Fruit fly (Drosophila melanogaster) whole organism, embryonic: ENCODE results near the gene CG12016.

Experiments used
- Asciz ChIP-seq: fragments of 200-800 bp; sonication (Bioruptor generic); optimal IDR thresholded peaks from 2 replicates; lab custom pipeline; 2017; ENCODE audit warnings: missing biosample characterization, mild to moderate bottlenecking, missing genetic modification characterization, missing genetic modification reagents
- BtbVII ChIP-seq: fragments of 200-800 bp; sonication (Bioruptor generic); optimal IDR thresholded peaks from 3 replicates; lab custom pipeline; 2017; ENCODE audit warnings: missing biosample characterization, mild to moderate bottlenecking, missing genetic modification characterization
- CG10321 ChIP-seq: fragments of 200-800 bp; sonication (Bioruptor generic); IDR thresholded peaks from 2 replicates; pipeline ENCODE4 v1.3.6; 2022; ENCODE audit warnings: missing biosample characterization, missing genetic modification characterization
- CG11696 ChIP-seq: fragments of 200-800 bp; sonication (Bioruptor generic); IDR thresholded peaks from 2 replicates; pipeline ENCODE4 v1.3.6; 2022; ENCODE audit warnings: missing biosample characterization, missing genetic modification characterization
- CG12219 ChIP-seq: fragments of 200-800 bp; sonication (Bioruptor generic); optimal IDR thresholded peaks from 3 replicates; lab custom pipeline; 2018; ENCODE audit warnings: missing biosample characterization, mild to moderate bottlenecking, missing genetic modification characterization
- CG14710 ChIP-seq: fragments of 200-800 bp; sonication (Bioruptor generic); optimal IDR thresholded peaks from 3 replicates; lab custom pipeline; 2019; ENCODE audit warnings: missing biosample characterization, mild to moderate bottlenecking, missing genetic modification characterization, moderate library complexity
- CG14860 ChIP-seq: fragments of 200-800 bp; sonication (Bioruptor generic); IDR thresholded peaks from 3 replicates; pipeline ENCODE4 v1.3.6; 2022; ENCODE audit warnings: missing biosample characterization, missing genetic modification characterization; ENCODE audit not compliant: partially characterized antibody
- CG18011 ChIP-seq: fragments of 200-800 bp; sonication (Bioruptor generic); optimal IDR thresholded peaks from 2 replicates; lab custom pipeline; 2017; ENCODE audit warnings: missing biosample characterization, missing genetic modification characterization, mild to moderate bottlenecking, moderate library complexity, missing genotype
- CG30431 ChIP-seq: fragments of 200-800 bp; sonication (Bioruptor generic); optimal IDR thresholded peaks from 2 replicates; lab custom pipeline; 2017; ENCODE audit warnings: missing biosample characterization, missing genetic modification characterization
- CG3065 ChIP-seq: fragments of 200-800 bp; sonication (Bioruptor generic); optimal IDR thresholded peaks from 2 replicates; lab custom pipeline; 2016; ENCODE audit warnings: missing biosample characterization, missing genetic modification characterization
- CG32772 ChIP-seq: fragments of 200-800 bp; sonication (Bioruptor generic); IDR thresholded peaks from 2 replicates; pipeline ENCODE4 v1.3.6; 2022; ENCODE audit warnings: missing biosample characterization, missing genetic modification characterization
- CG4820 ChIP-seq: fragments of 200-800 bp; sonication (Bioruptor generic); optimal IDR thresholded peaks from 3 replicates; lab custom pipeline; 2016; ENCODE audit warnings: missing biosample characterization, missing genetic modification characterization
- CG6854 ChIP-seq: fragments of 200-800 bp; sonication (Bioruptor generic); optimal IDR thresholded peaks from 3 replicates; lab custom pipeline; 2017; ENCODE audit warnings: missing biosample characterization, mild to moderate bottlenecking, missing genetic modification characterization
- CG7839 ChIP-seq: fragments of 200-800 bp; sonication (Bioruptor generic); optimal IDR thresholded peaks from 3 replicates; lab custom pipeline; 2018; ENCODE audit warnings: missing biosample characterization, mild to moderate bottlenecking, missing genetic modification characterization, moderate library complexity
- CG8290 ChIP-seq, 3 experiments: fragments of 200-800 bp; sonication (Bioruptor generic); optimal IDR thresholded peaks; 2 replicates each; lab custom pipeline; 2016 to 2019; ENCODE audit warnings: missing biosample characterization in 3 of 3, missing genetic modification characterization in 3 of 3, mild to moderate bottlenecking in 2 of 3, moderate library complexity in 1 of 3
- CG9876 ChIP-seq: fragments of 200-800 bp; sonication (Bioruptor generic); optimal IDR thresholded peaks from 2 replicates; lab custom pipeline; 2016; ENCODE audit warnings: missing biosample characterization, missing genetic modification characterization
- D19A ChIP-seq: fragments of 200-800 bp; optimal IDR thresholded peaks from 3 replicates; lab custom pipeline; 2019; ENCODE audit warnings: missing biosample characterization, mild to moderate bottlenecking, missing genetic modification characterization, moderate library complexity
- Deaf1 ChIP-seq: fragments of 200-800 bp; optimal IDR thresholded peaks from 3 replicates; lab custom pipeline; 2019; ENCODE audit warnings: missing biosample characterization, mild to moderate bottlenecking, missing genetic modification characterization, moderate library complexity
- Dll ChIP-seq: fragments of 200-800 bp; sonication (Bioruptor generic); IDR thresholded peaks from 4 replicates; pipeline ENCODE4 v1.3.6; 2022; ENCODE audit warnings: missing biosample characterization, missing genetic modification characterization; ENCODE audit not compliant: partially characterized antibody
- Doc2 ChIP-seq: fragments of 200-800 bp; sonication (Bioruptor generic); IDR thresholded peaks from 2 replicates; pipeline ENCODE4 v1.3.6; 2022; ENCODE audit warnings: missing biosample characterization, missing genetic modification characterization
- Elba2 ChIP-seq: fragments of 200-800 bp; sonication (Bioruptor generic); optimal IDR thresholded peaks from 3 replicates; lab custom pipeline; 2016; ENCODE audit warnings: missing biosample characterization, missing genetic modification characterization
- Gug ChIP-seq: fragments of 200-800 bp; sonication (Bioruptor generic); IDR thresholded peaks from 4 replicates; pipeline ENCODE4 v1.3.6; 2022; ENCODE audit warnings: missing biosample characterization, missing genetic modification characterization
- H15 ChIP-seq: fragments of 200-800 bp; sonication (Bioruptor generic); IDR thresholded peaks from 3 replicates; pipeline ENCODE4 v1.3.6; 2022; ENCODE audit warnings: missing biosample characterization, missing genetic modification characterization
- HmgZ ChIP-seq: fragments of 200-800 bp; sonication (Bioruptor generic); optimal IDR thresholded peaks from 2 replicates; lab custom pipeline; 2018; ENCODE audit warnings: missing biosample characterization, mild to moderate bottlenecking, missing genetic modification characterization
- Hmr ChIP-seq: fragments of 200-800 bp; sonication (Bioruptor generic); optimal IDR thresholded peaks from 3 replicates; lab custom pipeline; 2017; ENCODE audit warnings: mild to moderate bottlenecking, missing biosample characterization, missing genetic modification reagents, missing genetic modification characterization
- MESR4 ChIP-seq: fragments of 200-800 bp; sonication (Bioruptor generic); optimal IDR thresholded peaks from 2 replicates; lab custom pipeline; 2018; ENCODE audit warnings: missing biosample characterization, mild to moderate bottlenecking, missing genetic modification characterization, moderate library complexity
- Mes4 ChIP-seq: fragments of 200-800 bp; sonication (Bioruptor generic); optimal IDR thresholded peaks from 2 replicates; lab custom pipeline; 2016; ENCODE audit warnings: missing biosample characterization, missing genetic modification characterization
- Ptx1 ChIP-seq: fragments of 200-800 bp; sonication (Bioruptor generic); IDR thresholded peaks from 2 replicates; pipeline ENCODE4 v1.3.6; 2022; ENCODE audit warnings: missing biosample characterization, missing genetic modification characterization
- Vsx1 ChIP-seq: fragments of 200-800 bp; sonication (Bioruptor generic); optimal IDR thresholded peaks from 2 replicates; lab custom pipeline; 2017; ENCODE audit warnings: missing biosample characterization, mild to moderate bottlenecking, missing genetic modification characterization, missing genetic modification reagents
- ac ChIP-seq: fragments of 200-800 bp; sonication (Bioruptor generic); optimal IDR thresholded peaks from 3 replicates; lab custom pipeline; 2017; ENCODE audit warnings: missing biosample characterization, mild to moderate bottlenecking, missing genetic modification characterization
- bcd ChIP-seq: fragments of 200-800 bp; sonication (Bioruptor generic); optimal IDR thresholded peaks from 2 replicates; lab custom pipeline; 2017; ENCODE audit warnings: missing biosample characterization, mild to moderate bottlenecking, missing genetic modification characterization
- bsh ChIP-seq, 2 experiments: fragments of 200-800 bp; sonication (Bioruptor generic); optimal IDR thresholded peaks; 2 replicates each; lab custom pipeline; 2017 to 2018; ENCODE audit warnings: mild to moderate bottlenecking in 2 of 2, missing biosample characterization in 2 of 2, missing genetic modification characterization in 2 of 2, moderate library complexity in 1 of 2
- btn ChIP-seq: fragments of 200-800 bp; sonication (Bioruptor generic); optimal IDR thresholded peaks from 2 replicates; lab custom pipeline; 2016; ENCODE audit warnings: missing biosample characterization, missing genetic modification characterization
- cad ChIP-seq: fragments of >200 bp; optimal IDR thresholded peaks from 2 replicates; lab custom pipeline; 2017; ENCODE audit warnings: missing biosample characterization, missing genetic modification characterization
- chif ChIP-seq, 2 experiments: fragments of 200-800 bp; sonication (Bioruptor generic); optimal IDR thresholded peaks; 3 replicates each; lab custom pipeline; 2016; ENCODE audit warnings: missing biosample characterization in 2 of 2, missing genetic modification characterization in 2 of 2
- chm ChIP-seq: fragments of 200-800 bp; sonication (Bioruptor generic); IDR thresholded peaks from 2 replicates; pipeline ENCODE4 v1.3.6; 2022; ENCODE audit warnings: missing biosample characterization, missing genetic modification characterization
- corto ChIP-seq: fragments of 200-800 bp; sonication (Bioruptor generic); optimal IDR thresholded peaks from 2 replicates; lab custom pipeline; 2016; ENCODE audit warnings: missing biosample characterization, mild to moderate bottlenecking, missing genetic modification characterization, moderate library complexity
- ewg ChIP-seq: fragments of 200-800 bp; sonication (Bioruptor generic); optimal IDR thresholded peaks from 3 replicates; lab custom pipeline; 2017; ENCODE audit warnings: mild to moderate bottlenecking, missing biosample characterization, missing genetic modification reagents, missing genetic modification characterization
- gem ChIP-seq: fragments of 200-800 bp; sonication (Bioruptor generic); optimal IDR thresholded peaks from 2 replicates; lab custom pipeline; 2019; ENCODE audit warnings: missing biosample characterization, mild to moderate bottlenecking, missing genetic modification characterization, moderate library complexity
- hkb ChIP-seq, 2 experiments: fragments of 200-800 bp in 1 of 2; fragments of >200 bp in 1 of 2; sonication (Bioruptor generic) in 1 of 2; IDR thresholded peaks in 1 of 2; optimal IDR thresholded peaks in 1 of 2; 2 replicates each; pipeline versions ENCODE4 v1.3.6 to Lab custom; 2017 to 2022; ENCODE audit warnings: missing biosample characterization in 1 of 2, missing genetic modification characterization in 1 of 2
- hth ChIP-seq: fragments of >200 bp; optimal IDR thresholded peaks from 2 replicates; lab custom pipeline; 2017; ENCODE audit warnings: inconsistent platforms
- luna ChIP-seq: fragments of 200-800 bp; sonication (Bioruptor generic); optimal IDR thresholded peaks from 2 replicates; lab custom pipeline; 2016; ENCODE audit warnings: missing biosample characterization, missing genetic modification characterization
- oc ChIP-seq: fragments of 200-800 bp; sonication (Bioruptor generic); optimal IDR thresholded peaks from 2 replicates; lab custom pipeline; 2018; ENCODE audit warnings: missing biosample characterization, mild to moderate bottlenecking, missing genetic modification characterization, moderate library complexity
- pan ChIP-seq, 4 experiments: fragments of >200 bp in 3 of 4; fragments of 200-800 bp in 1 of 4; sonication (Bioruptor generic) in 1 of 4; optimal IDR thresholded peaks in 3 of 4; IDR thresholded peaks in 1 of 4; 2 replicates each; pipeline versions ENCODE4 v1.3.6 to Lab custom; 2017 to 2022; ENCODE audit warnings: missing biosample characterization in 2 of 4, missing genetic modification characterization in 2 of 4, mixed read lengths in 1 of 4
- repo ChIP-seq: fragments of 200-800 bp; sonication (Bioruptor generic); optimal IDR thresholded peaks from 2 replicates; lab custom pipeline; 2016; ENCODE audit warnings: missing biosample characterization, missing genetic modification characterization
- sens ChIP-seq: fragments of 200-800 bp; sonication (Bioruptor generic); peaks from one replicate; lab custom pipeline; 2016; ENCODE audit warnings: missing biosample characterization, missing genetic modification characterization
- tin ChIP-seq: fragments of 200-800 bp; sonication (Bioruptor generic); optimal IDR thresholded peaks from 3 replicates; lab custom pipeline; 2016; ENCODE audit warnings: missing biosample characterization, missing genetic modification characterization
- tio ChIP-seq: fragments of 200-800 bp; sonication (Bioruptor generic); optimal IDR thresholded peaks from 2 replicates; lab custom pipeline; 2017; ENCODE audit warnings: missing biosample characterization, missing genetic modification characterization, inconsistent platforms
- vnd ChIP-seq: fragments of 200-800 bp; sonication (Bioruptor generic); IDR thresholded peaks from 3 replicates; pipeline ENCODE4 v1.3.6; 2022; ENCODE audit warnings: missing biosample characterization, missing genetic modification characterization; ENCODE audit not compliant: partially characterized antibody

CG12016 gene

DNA sequence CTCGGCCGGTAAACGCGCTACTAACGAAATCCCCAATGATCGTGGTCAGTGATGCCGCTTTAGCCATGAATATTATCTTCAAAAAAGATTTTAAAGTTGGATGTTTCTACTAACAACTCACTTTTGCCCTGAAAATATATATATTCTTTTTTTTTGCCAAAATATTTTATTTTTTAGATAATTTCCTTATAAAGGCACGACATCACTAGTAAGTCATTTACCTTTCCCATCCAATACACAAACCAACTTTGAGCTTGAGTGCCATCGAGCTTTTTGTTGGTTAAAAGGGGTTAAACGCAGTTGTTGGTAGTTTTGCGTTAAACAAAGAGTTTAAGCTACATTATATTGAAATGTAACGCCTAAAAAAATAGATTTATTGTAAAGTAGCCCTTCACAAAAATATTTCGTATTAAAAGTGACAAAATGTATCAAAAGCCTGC is 16.2 kb upstream of the CG12016 start, which contains the start of gene CG14968 (continued):
- peak; percentile 88 for TF ChIP-seq Asciz (GFP tag; lab: Kevin White, UChicago)
- TF ChIP-seq sens (GFP tag; lab: Kevin White, UChicago) = peak; percentile 97
- peak; percentile 74 for TF ChIP-seq CG8290 (GFP tag; optimal IDR thresholded peaks at IDR 0.05; lab: Kevin White, UChicago)
- TF ChIP-seq CG8290 (tag; optimal IDR thresholded peaks at IDR 0.05; lab: Kevin White, UChicago) = peak in 1 of 2 experiments; percentile 77
- TF ChIP-seq CG32772 = peak; percentile 95
- no peak for TF ChIP-seq CG9876 (GFP tag; lab: Kevin White, UChicago)
- peak; percentile 8 for TF ChIP-seq ac (GFP tag; lab: Kevin White, UChicago)
- TF ChIP-seq cad (GFP tag; lab: Kevin White, UChicago) = no peak
- TF ChIP-seq Hmr (GFP tag; lab: Kevin White, UChicago) = peak; percentile 92
- TF ChIP-seq Doc2 = peak; percentile 74
- TF ChIP-seq chm = peak; percentile 95
- TF ChIP-seq Elba2 (GFP tag; lab: Kevin White, UChicago) = no peak
- TF ChIP-seq hkb (optimal IDR thresholded peaks at IDR 0.05; lab: Kevin White, UChicago) = no peak
- TF ChIP-seq hkb (GFP tag; IDR thresholded peaks at IDR 0.05; lab: Robert Waterston, UW) = peak; percentile 97
- TF ChIP-seq ewg (GFP tag; lab: Kevin White, UChicago) = peak; percentile 80
- no peak for TF ChIP-seq hth (lab: Kevin White, UChicago)
- TF ChIP-seq chif (GFP tag; optimal IDR thresholded peaks at IDR 0.05; lab: Kevin White, UChicago) = peak; percentile 41 to 67
- TF ChIP-seq bcd (GFP tag; lab: Kevin White, UChicago) = peak; percentile 95
- TF ChIP-seq CG3065 (GFP tag; lab: Kevin White, UChicago) = peak; percentile 70
- peak; percentile 95 for TF ChIP-seq CG7839
- TF ChIP-seq tin = peak; percentile 89
- no peak for TF ChIP-seq pan (optimal IDR thresholded peaks at IDR 0.05; lab: Kevin White, UChicago)
- TF ChIP-seq pan (GFP tag; optimal IDR thresholded peaks at IDR 0.05 in 1 of 2, IDR thresholded peaks at IDR 0.05 in 1 of 2) = peak in 1 of 2 experiments; percentile 98
- TF ChIP-seq bsh (GFP tag; optimal IDR thresholded peaks at IDR 0.05; lab: Kevin White, UChicago) = peak; percentile 70 to 95
- no peak for TF ChIP-seq Mes4 (GFP tag; lab: Kevin White, UChicago)
- TF ChIP-seq CG18011 (GFP tag; lab: Kevin White, UChicago) = peak; percentile 83
- TF ChIP-seq Ptx1 (GFP tag; lab: Robert Waterston, UW) = peak; percentile 97
- peak; percentile 88 for TF ChIP-seq BtbVII
- peak; percentile 86 for TF ChIP-seq Gug
- peak; percentile 93 for TF ChIP-seq HmgZ (tag; lab: Kevin White, UChicago)
- peak; percentile 84 for TF ChIP-seq D19A (tag; lab: Kevin White, UChicago)
- TF ChIP-seq H15 (GFP tag; lab: Robert Waterston, UW) = peak; percentile 93
- TF ChIP-seq Deaf1 = peak; percentile 74
- TF ChIP-seq CG14860 (GFP tag; lab: Robert Waterston, UW) = no peak
- TF ChIP-seq gem (tag; lab: Kevin White, UChicago) = peak; percentile 95
- TF ChIP-seq CG11696 (GFP tag; lab: Robert Waterston, UW) = peak; percentile 91
- peak; percentile 74 for TF ChIP-seq CG30431
- peak; percentile 54 for TF ChIP-seq luna (GFP tag; lab: Kevin White, UChicago)
- peak; percentile 77 for TF ChIP-seq CG12219
- TF ChIP-seq Vsx1 (GFP tag; lab: Kevin White, UChicago) = peak; percentile 55
- TF ChIP-seq CG6854 (GFP tag; lab: Kevin White, UChicago) = peak; percentile 86
- TF ChIP-seq CG10321 = peak; percentile 81
- no peak for TF ChIP-seq vnd (GFP tag; lab: Robert Waterston, UW)
- TF ChIP-seq btn (GFP tag; lab: Kevin White, UChicago) = peak; percentile 38
- no peak for TF ChIP-seq Dll (GFP tag; lab: Robert Waterston, UW)
- peak; percentile 84 for TF ChIP-seq tio (GFP tag; lab: Kevin White, UChicago)
- TF ChIP-seq MESR4 (GFP tag; lab: Kevin White, UChicago) = no peak
- peak; percentile 86 for TF ChIP-seq CG14710 (tag; lab: Kevin White, UChicago)
- TF ChIP-seq oc (tag; lab: Kevin White, UChicago) = peak; percentile 94
- peak; percentile 76 for TF ChIP-seq repo (GFP tag; lab: Kevin White, UChicago)
- peak; percentile 91 for TF ChIP-seq corto (GFP tag; lab: Kevin White, UChicago)
- peak; percentile 85 for TF ChIP-seq CG4820 (GFP tag; lab: Kevin White, UChicago)
